Worm (Caenorhabditis elegans): ENCODE results near the gene sre-54.

The sre-54 gene

ce11 chrII:12339152-12339551 is 6.4 kb downstream of the sre-54 start:
- TF ChIP-seq flh-1 (GFP tag; optimal IDR thresholded peaks at IDR 0.05) (no peak), bed-3 (GFP tag; optimal IDR thresholded peaks at IDR 0.05) (no peak), tbx-8 (GFP tag; optimal IDR thresholded peaks at IDR 0.05) (no peak), nhr-28 (tag; optimal IDR thresholded peaks at IDR 0.05) (no peak), sptf-1 (tag; optimal IDR thresholded peaks at IDR 0.05) (peak; percentile 9), ceh-43 (GFP tag; optimal IDR thresholded peaks at IDR 0.05) (no peak), blmp-1 (tag; optimal IDR thresholded peaks at IDR 0.05) (no peak), unc-120 (tag; optimal IDR thresholded peaks at IDR 0.05; ENCODE audit: poor library complexity, severe bottlenecking) (peak; percentile 64), lin-13 (tag; optimal IDR thresholded peaks at IDR 0.05) (peak; percentile 19), mab-5 (tag; optimal IDR thresholded peaks at IDR 0.05) (no peak), lin-32 (GFP tag; optimal IDR thresholded peaks at IDR 0.05) (no peak), elt-3 (tag; optimal IDR thresholded peaks at IDR 0.05) (no peak), nhr-76 (tag; optimal IDR thresholded peaks at IDR 0.05) (no peak), mep-1 (tag; optimal IDR thresholded peaks at IDR 0.05) (peak; percentile 65), ceh-39 (tag; optimal IDR thresholded peaks at IDR 0.05) (peak; percentile 44), elt-1 (tag; optimal IDR thresholded peaks at IDR 0.05; ENCODE audit: borderline replicate concordance, insufficient read depth) (no peak), snpc-4 (tag; optimal IDR thresholded peaks at IDR 0.05) (no peak), M03D4.4 (tag; optimal IDR thresholded peaks at IDR 0.05) (peak; percentile 10), unc-39 (tag; optimal IDR thresholded peaks at IDR 0.05) (no peak), ham-2 (GFP tag; optimal IDR thresholded peaks at IDR 0.05) (no peak), nhr-12 (tag; optimal IDR thresholded peaks at IDR 0.05) (no peak), lsy-2 (tag; optimal IDR thresholded peaks at IDR 0.05) (peak; percentile 87), cnd-1 (tag; optimal IDR thresholded peaks at IDR 0.05) (peak; percentile 30), sem-2 (GFP tag; optimal IDR thresholded peaks at IDR 0.05) (no peak), mls-2 (tag; optimal IDR thresholded peaks at IDR 0.05) (peak; percentile 79), nhr-2 (tag; optimal IDR thresholded peaks at IDR 0.05) (no peak), pha-4 (tag; optimal IDR thresholded peaks at IDR 0.05) (peak; percentile 56), ztf-11 (tag; optimal IDR thresholded peaks at IDR 0.05) (no peak), nhr-237 (tag; optimal IDR thresholded peaks at IDR 0.05) (peak; percentile 36), hlh-1 (tag; optimal IDR thresholded peaks at IDR 0.05) (no peak), ceh-83 (GFP tag; optimal IDR thresholded peaks at IDR 0.05) (no peak), zip-8 (tag; optimal IDR thresholded peaks at IDR 0.05) (no peak), drap-1 (GFP tag; optimal IDR thresholded peaks at IDR 0.05) (no peak), ces-1 (GFP tag; optimal IDR thresholded peaks at IDR 0.05) (peak; percentile 95), unc-62 (GFP tag; optimal IDR thresholded peaks at IDR 0.05) (no peak)

DNA sequence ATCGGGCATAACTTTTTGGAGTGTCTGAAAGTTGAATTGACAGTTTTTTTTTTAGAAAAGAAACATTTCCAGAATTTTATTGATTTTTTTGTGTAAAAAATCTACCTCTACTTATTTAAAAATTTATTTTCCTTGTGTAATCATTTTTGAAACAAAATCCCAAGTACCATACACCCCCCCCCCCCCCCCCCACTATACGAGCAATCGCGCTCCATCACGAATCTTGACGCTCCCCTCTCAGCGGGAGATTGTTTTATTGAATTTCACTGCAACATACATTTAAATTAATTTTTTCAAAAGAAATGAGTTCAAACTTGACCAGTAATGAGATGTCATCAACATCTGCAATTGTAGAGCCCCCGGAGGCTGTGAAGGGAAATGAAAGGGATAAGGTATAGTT is 6.9 kb downstream of the sre-54 start, which contains the start of gene sop-2:
TSS of gene sop-2 (plus strand) at position 301 of the 400 bp plus-strand sequence.
- no peak for TF ChIP-seq sem-2 (GFP tag; optimal IDR thresholded peaks at IDR 0.05)
- TF ChIP-seq flh-1 (GFP tag; optimal IDR thresholded peaks at IDR 0.05) = no peak
- no peak for TF ChIP-seq M03D4.4 (tag; optimal IDR thresholded peaks at IDR 0.05)
- TF ChIP-seq blmp-1 (tag; optimal IDR thresholded peaks at IDR 0.05) = no peak

DNA sequence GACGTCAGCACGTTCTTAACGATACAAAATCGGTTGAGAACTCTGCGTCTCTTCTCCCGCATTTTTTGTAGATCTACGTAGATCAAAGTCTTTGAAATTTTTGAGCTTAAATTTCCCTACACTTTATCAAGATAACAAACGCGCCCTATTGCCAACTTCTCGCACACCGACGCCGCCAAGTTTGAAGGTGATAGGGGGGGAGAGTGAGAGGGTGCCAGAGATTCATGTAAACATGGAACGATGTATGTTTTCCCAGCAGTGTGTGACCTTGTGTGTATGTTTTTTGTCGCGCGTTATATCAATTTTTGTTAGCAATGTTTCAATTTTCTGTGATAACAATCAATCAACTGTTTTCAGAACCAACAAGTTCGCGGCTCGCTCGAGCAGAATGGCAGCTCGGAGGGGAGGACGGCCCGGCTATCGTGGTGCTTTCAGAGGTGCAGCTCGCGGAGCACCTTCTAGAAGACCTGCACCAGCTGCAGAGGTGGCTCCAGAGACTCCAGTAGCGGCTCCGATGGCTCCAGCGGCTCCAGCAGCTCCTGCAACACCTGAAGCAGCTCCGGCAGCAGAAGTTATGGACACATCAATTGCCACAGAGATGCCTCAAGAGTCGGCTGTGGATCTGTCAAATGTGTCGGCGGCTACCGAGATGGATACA is 9.0 kb downstream of the sre-54 start:
- TF ChIP-seq sptf-1 (tag; optimal IDR thresholded peaks at IDR 0.05) (no peak), nhr-76 (tag; optimal IDR thresholded peaks at IDR 0.05) (no peak), nhr-2 (tag; optimal IDR thresholded peaks at IDR 0.05) (no peak), mep-1 (tag; optimal IDR thresholded peaks at IDR 0.05) (no peak), ces-1 (GFP tag; optimal IDR thresholded peaks at IDR 0.05) (no peak), sem-2 (GFP tag; optimal IDR thresholded peaks at IDR 0.05) (no peak), flh-1 (GFP tag; optimal IDR thresholded peaks at IDR 0.05) (no peak), hlh-1 (tag; optimal IDR thresholded peaks at IDR 0.05) (no peak), ztf-11 (tag; optimal IDR thresholded peaks at IDR 0.05) (no peak), snpc-4 (tag; optimal IDR thresholded peaks at IDR 0.05) (no peak), blmp-1 (tag; optimal IDR thresholded peaks at IDR 0.05) (no peak), elt-3 (tag; optimal IDR thresholded peaks at IDR 0.05) (no peak), cnd-1 (tag; optimal IDR thresholded peaks at IDR 0.05) (no peak), tbx-8 (GFP tag; optimal IDR thresholded peaks at IDR 0.05) (no peak), ceh-39 (tag; optimal IDR thresholded peaks at IDR 0.05) (no peak), ham-2 (GFP tag; optimal IDR thresholded peaks at IDR 0.05) (no peak), pha-4 (tag; optimal IDR thresholded peaks at IDR 0.05) (no peak), nhr-28 (tag; optimal IDR thresholded peaks at IDR 0.05) (no peak), M03D4.4 (tag; optimal IDR thresholded peaks at IDR 0.05) (no peak), ceh-83 (GFP tag; optimal IDR thresholded peaks at IDR 0.05) (no peak)
